Worm (Caenorhabditis elegans): ENCODE measurements around the gene mrp-1.

The mrp-1 gene

ce11 chrX:587798-588197 is at the start of gene mrp-1:
TSS of gene mrp-1 (minus strand) at chrX:587898.
- no peak for TF ChIP-seq unc-62 (GFP tag; optimal IDR thresholded peaks at IDR 0.05)

- TF ChIP-seq unc-62 (GFP tag; optimal IDR thresholded peaks at IDR 0.05), result no peak
These were observed 49.2 kb upstream of the mrp-1 start, which contains the start of gene pha-2 for ce11 chrX:636893-637292. TSS of gene pha-2 (minus strand) at chrX:636993.

ce11 chrX:629134-629533 is 41.4 kb upstream of the mrp-1 start, which contains the start of gene M6.4:
TSS of gene M6.4 (plus strand) at chrX:629188.
- no peak for TF ChIP-seq unc-62 (GFP tag; optimal IDR thresholded peaks at IDR 0.05)

ce11 chrX:621688-622087 is 34.0 kb upstream of the mrp-1 start:
- no peak for TF ChIP-seq unc-62 (GFP tag; optimal IDR thresholded peaks at IDR 0.05)

- no peak for TF ChIP-seq unc-62 (GFP tag; optimal IDR thresholded peaks at IDR 0.05)
These were observed 33.5 kb upstream of the mrp-1 start, which contains the start of gene unc-96 for ce11 chrX:621190-621589. TSS of gene unc-96 (minus strand) at chrX:621290.

ce11 chrX:617730-618129 is 30.0 kb upstream of the mrp-1 start:
- no peak for TF ChIP-seq unc-62 (GFP tag; optimal IDR thresholded peaks at IDR 0.05)

ce11 chrX:612783-613182 is 25.1 kb upstream of the mrp-1 start:
- no peak for TF ChIP-seq unc-62 (GFP tag; optimal IDR thresholded peaks at IDR 0.05)

- no peak for TF ChIP-seq unc-62 (GFP tag; optimal IDR thresholded peaks at IDR 0.05)
These were observed 21.9 kb upstream of the mrp-1 start for ce11 chrX:609553-609952.

- no peak for TF ChIP-seq unc-62 (GFP tag; optimal IDR thresholded peaks at IDR 0.05)
These were observed 20.7 kb upstream of the mrp-1 start, which contains the start of gene F13C5.5 for ce11 chrX:608392-608791. TSS of gene F13C5.5 (minus strand) at chrX:608492.

ce11 chrX:601860-602259 is 14.2 kb upstream of the mrp-1 start, which contains the start of gene F13C5.1:
TSS of gene F13C5.1 (plus strand) at chrX:602160.
- TF ChIP-seq unc-62 (GFP tag; optimal IDR thresholded peaks at IDR 0.05), result no peak

ce11 chrX:601340-601757 is 13.7 kb upstream of the mrp-1 start:
- no peak for TF ChIP-seq unc-62 (GFP tag; optimal IDR thresholded peaks at IDR 0.05)

- TF ChIP-seq unc-62 (GFP tag; optimal IDR thresholded peaks at IDR 0.05), result no peak
These were observed 13.0 kb upstream of the mrp-1 start for ce11 chrX:600671-601070.

ce11 chrX:599476-599875 is 11.8 kb upstream of the mrp-1 start, which contains the start of gene F13C5.3:
TSS of gene F13C5.3 (minus strand) at chrX:599576.
- no peak for TF ChIP-seq unc-62 (GFP tag; optimal IDR thresholded peaks at IDR 0.05)

- no peak for TF ChIP-seq unc-62 (GFP tag; optimal IDR thresholded peaks at IDR 0.05)
These were observed 6.3 kb upstream of the mrp-1 start, which contains the start of gene F13C5.2 for ce11 chrX:593910-594447. TSS of gene F13C5.2 (plus strand) at chrX:593960.

- TF ChIP-seq unc-62 (GFP tag; optimal IDR thresholded peaks at IDR 0.05), result no peak
These were observed 5.6 kb upstream of the mrp-1 start for ce11 chrX:593245-593733.

- TF ChIP-seq unc-62 (GFP tag; optimal IDR thresholded peaks at IDR 0.05), result no peak
These were observed 3.4 kb upstream of the mrp-1 start for ce11 chrX:591056-591455.

- no peak for TF ChIP-seq unc-62 (GFP tag; optimal IDR thresholded peaks at IDR 0.05)
These were observed 2.0 kb downstream of the mrp-1 start for ce11 chrX:585598-586217.

All from whole organism, dauer.